Worm (Caenorhabditis elegans): ENCODE data around the gene C11G6.2.
A peak's percentile ranks its signal among the peaks of the same experiment; 100 is the strongest.

Gene C11G6.2

ce11 chrX:16357531-16357930 is 29.1 kb downstream of the C11G6.2 start (continued):
- TF ChIP-seq ztf-25 (GFP tag; IDR thresholded peaks at IDR 0.05) = 0 out of 2 replicates have a peak, but pooled peaks have one; percentile 23
- TF ChIP-seq attf-6 (GFP tag; IDR thresholded peaks at IDR 0.05) = 0 out of 2 replicates have a peak, but pooled peaks have one; percentile 43
- peak; percentile 69 for TF ChIP-seq snpc-3.4 (tag; optimal IDR thresholded peaks at IDR 0.05)
- TF ChIP-seq rcor-1 (GFP tag; IDR thresholded peaks at IDR 0.05) = peak; percentile 16; the same call in 1 of the 2 replicates

ce11 chrX:16361001-16361400 is 32.6 kb downstream of the C11G6.2 start:
- TF ChIP-seq rpc-1 (optimal IDR thresholded peaks at IDR 0.05) (no peak), rpc-1 (tag; optimal IDR thresholded peaks at IDR 0.05) (no peak), lsl-1 (GFP tag; optimal IDR thresholded peaks at IDR 0.05) (no peak), Y95B8A.8 (GFP tag; IDR thresholded peaks at IDR 0.05) (no peak), nfyb-1 (GFP tag; IDR thresholded peaks at IDR 0.05) (0 out of 2 replicates have a peak, but pooled peaks have one; percentile 36), T07F8.4 (tag; optimal IDR thresholded peaks at IDR 0.05) (no peak)

- TF ChIP-seq snpc-1.1 (tag; optimal IDR thresholded peaks at IDR 0.05; ENCODE audit: insufficient read depth) (no peak), tbx-9 (tag; optimal IDR thresholded peaks at IDR 0.05; ENCODE audit: borderline replicate concordance) (no peak)
Measured at ce11 chrX:16363637-16364036, 35.2 kb downstream of the C11G6.2 start.

ce11 chrX:16366508-16366907 is 38.1 kb downstream of the C11G6.2 start:
- no peak for TF ChIP-seq lir-1 (GFP tag; conservative IDR thresholded peaks at IDR 0.05)
- TF ChIP-seq ceh-40 (GFP tag; IDR thresholded peaks at IDR 0.05) = no peak
- no peak for TF ChIP-seq F57A8.1 (GFP tag; optimal IDR thresholded peaks at IDR 0.05)
- no peak for TF ChIP-seq snpc-1.3 (tag; optimal IDR thresholded peaks at IDR 0.05; ENCODE audit: insufficient read depth)
- TF ChIP-seq repo-1 (tag; optimal IDR thresholded peaks at IDR 0.05) = no peak
- TF ChIP-seq him-1 (tag; optimal IDR thresholded peaks at IDR 0.05) = no peak
- no peak for TF ChIP-seq mxl-1 (tag; optimal IDR thresholded peaks at IDR 0.05)
- TF ChIP-seq akir-1 (GFP tag; optimal IDR thresholded peaks at IDR 0.05) = no peak
- no peak for TF ChIP-seq ztf-3 (GFP tag; optimal IDR thresholded peaks at IDR 0.05)

ce11 chrX:16366993-16367392 is 38.6 kb downstream of the C11G6.2 start, which contains the start of gene ace-1:
Gene ace-1, plus strand, starts transcription at chrX:16367293.
- TF ChIP-seq snpc-4 (GFP tag; optimal IDR thresholded peaks at IDR 0.05) (no peak), snpc-4 (tag; optimal IDR thresholded peaks at IDR 0.05) (no peak), ccch-3 (GFP tag; optimal IDR thresholded peaks at IDR 0.05) (no peak), ztf-26 (tag; optimal IDR thresholded peaks at IDR 0.05) (no peak), attf-3 (GFP tag; conservative IDR thresholded peaks at IDR 0.05) (no peak), dpl-1 (GFP tag; optimal IDR thresholded peaks at IDR 0.05) (no peak), let-607 (tag; optimal IDR thresholded peaks at IDR 0.05) (no peak), K11D2.4 (GFP tag; IDR thresholded peaks at IDR 0.05) (no peak), ama-1 (optimal IDR thresholded peaks at IDR 0.05) (no peak), ama-1 (GFP tag; optimal IDR thresholded peaks at IDR 0.05) (no peak), mcd-1 (GFP tag; IDR thresholded peaks at IDR 0.05) (no peak), hmg-20 (GFP tag; IDR thresholded peaks at IDR 0.05) (no peak), F49E8.2 (tag; optimal IDR thresholded peaks at IDR 0.05; ENCODE audit: insufficient read depth) (no peak), snpc-3.4 (tag; optimal IDR thresholded peaks at IDR 0.05) (no peak), bed-2 (GFP tag; IDR thresholded peaks at IDR 0.05) (no peak), hsf-1 (GFP tag; IDR thresholded peaks at IDR 0.05) (no peak)

Measured in whole organism, young adult.